Worm (Caenorhabditis elegans): ENCODE measurements around the gene ins-19.

Gene ins-19

ce11 chrII:3108101-3108500 is 18.1 kb downstream of the ins-19 start:
- TF ChIP-seq ztf-11 (tag; optimal IDR thresholded peaks at IDR 0.05) = no peak
- no peak for TF ChIP-seq elt-1 (tag; optimal IDR thresholded peaks at IDR 0.05)
- no peak for TF ChIP-seq nhr-11 (tag; optimal IDR thresholded peaks at IDR 0.05)
- TF ChIP-seq lin-13 (GFP tag; optimal IDR thresholded peaks at IDR 0.05) = no peak
- TF ChIP-seq sma-9 (GFP tag; optimal IDR thresholded peaks at IDR 0.05) = no peak
- no peak for TF ChIP-seq sma-9 (tag; optimal IDR thresholded peaks at IDR 0.05)
- no peak for TF ChIP-seq nhr-77 (tag; optimal IDR thresholded peaks at IDR 0.05)

ce11 chrII:3105765-3106164 is 20.5 kb downstream of the ins-19 start, which contains the start of gene clec-122:
clec-122 (plus strand) TSS chrII:3106065.
- TF ChIP-seq egl-27 (tag; optimal IDR thresholded peaks at IDR 0.05) (no peak), Y55F3AM.14 (GFP tag; optimal IDR thresholded peaks at IDR 0.05) (no peak), nhr-25 (tag; optimal IDR thresholded peaks at IDR 0.05) (no peak), ztf-1 (GFP tag; conservative IDR thresholded peaks at IDR 0.05) (no peak), ceh-16 (tag; optimal IDR thresholded peaks at IDR 0.05) (no peak), C34F6.9 (tag; optimal IDR thresholded peaks at IDR 0.05) (no peak), unc-55 (GFP tag; optimal IDR thresholded peaks at IDR 0.05) (no peak), ceh-82 (tag; optimal IDR thresholded peaks at IDR 0.05) (no peak), elt-3 (tag; optimal IDR thresholded peaks at IDR 0.05) (no peak), lin-11 (tag; optimal IDR thresholded peaks at IDR 0.05) (no peak)

DNA sequence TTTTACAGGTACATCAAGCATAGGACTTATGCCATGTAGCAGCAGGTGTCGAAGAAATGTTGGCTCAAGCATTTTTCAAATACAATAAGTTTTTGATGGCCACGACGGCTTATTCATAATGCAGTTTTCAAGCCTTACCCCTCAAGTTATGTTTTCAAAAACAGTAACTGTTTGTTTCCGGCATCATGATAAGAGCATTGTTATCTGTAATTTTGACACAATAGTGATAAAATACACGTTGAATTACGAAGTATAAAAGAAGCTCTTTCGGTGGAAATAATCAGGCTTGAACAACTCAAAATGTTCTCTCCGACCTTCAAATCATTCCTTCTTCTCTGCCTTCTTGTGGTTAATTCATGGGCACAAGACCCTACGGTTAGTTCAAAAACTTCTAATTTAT is 24.2 kb downstream of the ins-19 start, which contains the start of gene clec-121:
TSS of gene clec-121 (plus strand) at position 301 of the 400 bp plus-strand sequence.
- no peak for TF ChIP-seq nhr-77 (tag; optimal IDR thresholded peaks at IDR 0.05)
- TF ChIP-seq lin-11 (tag; optimal IDR thresholded peaks at IDR 0.05) = no peak

DNA sequence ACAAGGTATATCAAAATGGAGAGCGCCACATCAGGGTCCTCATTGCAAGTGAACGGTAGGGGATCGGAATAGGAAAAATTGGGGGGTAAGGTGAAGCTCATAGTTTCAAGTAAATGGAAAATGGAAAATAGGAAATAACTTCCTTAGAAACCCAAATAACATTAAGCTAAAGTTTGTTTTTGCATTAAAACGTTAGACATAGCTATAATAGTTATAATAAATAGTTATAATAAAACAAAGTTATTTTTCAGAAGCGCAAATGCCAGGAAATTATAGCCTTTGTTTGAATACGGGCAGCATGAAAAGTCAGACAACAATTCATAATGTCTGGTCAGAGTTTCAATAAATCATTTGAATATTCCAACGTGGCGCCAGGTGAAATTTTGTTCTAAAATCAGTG is 25.7 kb downstream of the ins-19 start, which contains the start of gene srg-24:
TSS of gene srg-24 (minus strand) at position 101 of the 400 bp plus-strand sequence.
- TF ChIP-seq R02D3.7 (tag; optimal IDR thresholded peaks at IDR 0.05) = no peak
- no peak for TF ChIP-seq elt-3 (tag; optimal IDR thresholded peaks at IDR 0.05)
- TF ChIP-seq lin-39 (tag; optimal IDR thresholded peaks at IDR 0.05) = no peak
- TF ChIP-seq sem-4 (tag; optimal IDR thresholded peaks at IDR 0.05) = no peak
- no peak for TF ChIP-seq nhr-10 (tag; optimal IDR thresholded peaks at IDR 0.05)
- no peak for TF ChIP-seq nhr-25 (tag; optimal IDR thresholded peaks at IDR 0.05)
- no peak for TF ChIP-seq alr-1 (tag; optimal IDR thresholded peaks at IDR 0.05)
- TF ChIP-seq ama-1 (optimal IDR thresholded peaks at IDR 0.05) = no peak
- no peak for TF ChIP-seq ztf-4 (tag; optimal IDR thresholded peaks at IDR 0.05)
- no peak for TF ChIP-seq ztf-1 (GFP tag; conservative IDR thresholded peaks at IDR 0.05)
- TF ChIP-seq nhr-11 (tag; optimal IDR thresholded peaks at IDR 0.05) = no peak
- no peak for TF ChIP-seq peb-1 (tag; optimal IDR thresholded peaks at IDR 0.05)
- TF ChIP-seq fos-1 (tag; optimal IDR thresholded peaks at IDR 0.05) = no peak
- TF ChIP-seq ztf-11 (tag; optimal IDR thresholded peaks at IDR 0.05) = no peak
- TF ChIP-seq nhr-6 (tag; optimal IDR thresholded peaks at IDR 0.05) = no peak
- TF ChIP-seq nhr-129 (tag; optimal IDR thresholded peaks at IDR 0.05) = no peak

DNA sequence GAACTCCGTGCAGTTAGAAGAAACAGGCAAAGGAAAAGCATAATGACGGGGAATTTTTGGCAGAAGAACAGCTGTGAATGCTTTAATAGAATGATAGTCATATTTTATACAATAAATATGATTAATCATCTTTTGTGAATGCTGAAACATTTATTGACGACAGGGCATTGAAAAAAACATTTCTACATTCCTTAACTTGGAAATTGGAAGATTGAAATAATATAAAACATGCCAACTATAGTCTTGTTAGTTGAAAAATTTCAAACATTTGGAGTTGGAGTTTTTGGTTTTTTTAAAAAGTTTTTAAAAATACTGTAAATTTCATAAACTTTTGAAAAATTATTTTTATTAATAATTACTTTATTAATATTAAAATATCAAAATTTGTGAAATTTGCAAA is 29.4 kb downstream of the ins-19 start, which contains the start of gene Y25C1A.14:
TSS of gene Y25C1A.14 (minus strand) at position 101 of the 400 bp plus-strand sequence.
- TF ChIP-seq fos-1 (tag; optimal IDR thresholded peaks at IDR 0.05) (no peak), lsy-2 (tag; optimal IDR thresholded peaks at IDR 0.05) (no peak), nhr-21 (tag; optimal IDR thresholded peaks at IDR 0.05) (no peak), ztf-11 (tag; optimal IDR thresholded peaks at IDR 0.05) (no peak), nhr-237 (tag; optimal IDR thresholded peaks at IDR 0.05) (no peak), Y55F3AM.14 (GFP tag; optimal IDR thresholded peaks at IDR 0.05) (no peak), unc-55 (GFP tag; optimal IDR thresholded peaks at IDR 0.05) (no peak), nhr-12 (tag; optimal IDR thresholded peaks at IDR 0.05) (no peak), nhr-6 (tag; optimal IDR thresholded peaks at IDR 0.05) (no peak), nhr-77 (tag; optimal IDR thresholded peaks at IDR 0.05) (no peak), mbf-1 (tag; optimal IDR thresholded peaks at IDR 0.05) (no peak), mdl-1 (tag; optimal IDR thresholded peaks at IDR 0.05) (no peak), lin-11 (tag; optimal IDR thresholded peaks at IDR 0.05) (no peak), C34F6.9 (tag; optimal IDR thresholded peaks at IDR 0.05) (no peak), nhr-25 (tag; optimal IDR thresholded peaks at IDR 0.05) (no peak), ceh-82 (tag; optimal IDR thresholded peaks at IDR 0.05) (no peak), nhr-23 (tag; optimal IDR thresholded peaks at IDR 0.05) (no peak), sma-3 (GFP tag; optimal IDR thresholded peaks at IDR 0.05) (no peak), peb-1 (tag; optimal IDR thresholded peaks at IDR 0.05) (no peak), elt-1 (tag; optimal IDR thresholded peaks at IDR 0.05) (no peak)

Measured in whole organism, L2 larva.